Worm (Caenorhabditis elegans): Measurements from ENCODE around the gene F44E7.7.

Gene F44E7.7

DNA sequence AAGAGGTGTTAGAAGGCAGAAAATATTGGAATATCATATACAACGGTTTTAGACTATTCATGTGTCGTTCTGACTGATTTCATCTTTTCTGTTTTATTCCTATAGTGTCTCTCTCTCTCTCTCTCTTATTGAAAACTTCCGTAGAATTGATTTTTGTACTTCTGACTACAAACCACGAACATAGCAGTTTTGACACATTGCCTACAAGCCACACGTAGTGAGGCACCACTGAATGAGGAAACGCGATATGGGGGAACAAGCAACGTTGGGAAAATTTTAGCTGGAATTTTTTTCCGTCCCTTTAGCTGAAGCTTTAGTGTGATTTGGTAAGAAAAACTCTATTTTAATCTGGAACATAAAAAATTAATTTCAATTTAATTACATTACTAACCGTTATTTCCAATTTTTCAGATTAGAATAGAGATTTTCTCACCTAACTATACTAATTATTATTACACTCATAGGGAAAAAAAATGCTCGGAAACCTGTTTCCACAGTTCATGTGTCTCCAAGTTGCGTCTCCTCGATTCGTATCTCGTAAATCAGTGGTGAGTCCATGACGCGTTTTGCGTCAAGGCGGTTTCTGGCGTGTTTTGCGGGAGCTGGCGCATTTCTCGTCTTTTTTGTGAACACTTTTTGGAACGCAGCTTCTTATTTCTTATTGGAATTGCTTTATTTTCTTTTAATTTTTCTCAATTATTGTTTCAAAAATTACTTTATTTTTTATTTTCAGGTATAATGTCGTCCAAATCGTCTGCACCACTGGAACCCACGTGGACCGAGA is 5.4 kb upstream of the F44E7.7 start, which contains the start of the genes nhr-142 and F44E7.9 (continued):
- TF ChIP-seq F44E2.7 (GFP tag; IDR thresholded peaks at IDR 0.05): no peak
- TF ChIP-seq nhr-48 (tag; optimal IDR thresholded peaks at IDR 0.05): peak; percentile 71
- TF ChIP-seq ctbp-1 (GFP tag; IDR thresholded peaks at IDR 0.05): peak; percentile 67
- no peak for TF ChIP-seq ceh-28 (tag; optimal IDR thresholded peaks at IDR 0.05)
- no peak for TF ChIP-seq ceh-32 (tag; optimal IDR thresholded peaks at IDR 0.05; ENCODE audit: poor library complexity)
- no peak for TF ChIP-seq fos-1 (tag; optimal IDR thresholded peaks at IDR 0.05)
- no peak for TF ChIP-seq gei-8 (GFP tag; optimal IDR thresholded peaks at IDR 0.05)
- peak; percentile 16 for TF ChIP-seq pqm-1 (tag; optimal IDR thresholded peaks at IDR 0.05)
- TF ChIP-seq mdl-1 (tag; optimal IDR thresholded peaks at IDR 0.05): peak in 1 of 2 experiments; percentile 32
- TF ChIP-seq daf-8 (GFP tag; IDR thresholded peaks at IDR 0.05): no peak
- TF ChIP-seq nhr-10 (tag; optimal IDR thresholded peaks at IDR 0.05): no peak
- peak; percentile 91 for TF ChIP-seq nhr-6 (tag; optimal IDR thresholded peaks at IDR 0.05)
- TF ChIP-seq lin-15B (tag; optimal IDR thresholded peaks at IDR 0.05): no peak
- peak; percentile 78 for TF ChIP-seq ceh-20 (GFP tag; IDR thresholded peaks at IDR 0.05)
- TF ChIP-seq F10B5.3 (tag; optimal IDR thresholded peaks at IDR 0.05): no peak
- peak; percentile 39; the same call in 1 of the 2 replicates for TF ChIP-seq ZK337.2 (GFP tag; IDR thresholded peaks at IDR 0.05)
- peak; percentile 80 for TF ChIP-seq ztf-7 (tag; optimal IDR thresholded peaks at IDR 0.05)
- 0 out of 2 replicates have a peak, but pooled peaks have one; percentile 41 for TF ChIP-seq lin-1 (GFP tag; IDR thresholded peaks at IDR 0.05)
- peak; percentile 82 for TF ChIP-seq dve-1 (tag; optimal IDR thresholded peaks at IDR 0.05; ENCODE audit: insufficient read depth)
- TF ChIP-seq ama-1 (optimal IDR thresholded peaks at IDR 0.05): no peak
- TF ChIP-seq dmd-8 (GFP tag; IDR thresholded peaks at IDR 0.05): no peak
- TF ChIP-seq lin-39 (tag; optimal IDR thresholded peaks at IDR 0.05): no peak
- no peak for TF ChIP-seq daf-19 (GFP tag; conservative IDR thresholded peaks at IDR 0.05)
- TF ChIP-seq madf-9 (GFP tag; conservative IDR thresholded peaks at IDR 0.05): peak; percentile 66
- TF ChIP-seq dmd-9 (GFP tag; IDR thresholded peaks at IDR 0.05): peak; percentile 70; the same call in 1 of the 2 replicates
- TF ChIP-seq T26A8.4 (GFP tag; IDR thresholded peaks at IDR 0.05): peak; percentile 84
- peak; percentile 82 for TF ChIP-seq nhr-11 (tag; optimal IDR thresholded peaks at IDR 0.05)
- peak; percentile 84 for TF ChIP-seq nhr-77 (tag; optimal IDR thresholded peaks at IDR 0.05)
- no peak for TF ChIP-seq zip-11 (GFP tag; IDR thresholded peaks at IDR 0.05)
- no peak for TF ChIP-seq aly-2 (tag; optimal IDR thresholded peaks at IDR 0.05)
- TF ChIP-seq spr-3 (GFP tag; optimal IDR thresholded peaks at IDR 0.05): peak; percentile 70
- no peak for TF ChIP-seq ces-1 (GFP tag; optimal IDR thresholded peaks at IDR 0.05)
- TF ChIP-seq mxl-2 (GFP tag; conservative IDR thresholded peaks at IDR 0.05): 0 out of 2 replicates have a peak, but pooled peaks have one; percentile 31
- TF ChIP-seq snpc-4 (tag; optimal IDR thresholded peaks at IDR 0.05): no peak
- peak; percentile 83 for TF ChIP-seq dpl-1 (GFP tag; optimal IDR thresholded peaks at IDR 0.05)
- TF ChIP-seq D1046.2 (GFP tag; IDR thresholded peaks at IDR 0.05): no peak
- peak; percentile 34; the same call in 1 of the 2 replicates for TF ChIP-seq nhr-42 (GFP tag; IDR thresholded peaks at IDR 0.05)
- TF ChIP-seq unc-39 (tag; optimal IDR thresholded peaks at IDR 0.05): no peak
- no peak for TF ChIP-seq zag-1 (tag; optimal IDR thresholded peaks at IDR 0.05)
- no peak for TF ChIP-seq R02D3.7 (tag; optimal IDR thresholded peaks at IDR 0.05)
- peak; percentile 71 for TF ChIP-seq pha-4 (GFP tag; IDR thresholded peaks at IDR 0.05)
- TF ChIP-seq pha-4 (tag; optimal IDR thresholded peaks at IDR 0.05): no peak
- peak; percentile 95 for TF ChIP-seq mes-2 (tag; optimal IDR thresholded peaks at IDR 0.05; ENCODE audit: poor library complexity, severe bottlenecking)
- TF ChIP-seq cey-2 (tag; optimal IDR thresholded peaks at IDR 0.05; ENCODE audit: borderline replicate concordance, insufficient read depth): no peak
- TF ChIP-seq attf-4 (tag; optimal IDR thresholded peaks at IDR 0.05): no peak
- peak; percentile 100 for TF ChIP-seq nhr-28 (tag; optimal IDR thresholded peaks at IDR 0.05)
- peak; percentile 44; the same call in 1 of the 2 replicates for TF ChIP-seq vab-7 (GFP tag; IDR thresholded peaks at IDR 0.05)
- TF ChIP-seq lin-29 (GFP tag; IDR thresholded peaks at IDR 0.05): 0 out of 2 replicates have a peak, but pooled peaks have one; percentile 52
- no peak for TF ChIP-seq madf-5 (GFP tag; IDR thresholded peaks at IDR 0.05)
- TF ChIP-seq F49E8.2 (tag; optimal IDR thresholded peaks at IDR 0.05; ENCODE audit: borderline replicate concordance): no peak

All from whole organism, L4 larva.